Fruit fly (Drosophila melanogaster): ENCODE data around the gene CG44040.

The CG44040 gene

dm6 chr3R:15291551-15292223 is 28.5 kb upstream of the CG44040 start (continued):
- TF ChIP-seq CG16779 (tag; optimal IDR thresholded peaks at IDR 0.05) (no peak), svp (GFP tag) (peak; percentile 69), CG3032 (tag; optimal IDR thresholded peaks at IDR 0.05) (peak; percentile 53), Hr38 (GFP tag; optimal IDR thresholded peaks at IDR 0.05) (no peak), Sox14 (GFP tag; optimal IDR thresholded peaks at IDR 0.05) (peak; percentile 9), achi (GFP tag; optimal IDR thresholded peaks at IDR 0.05) (no peak), esn (GFP tag; optimal IDR thresholded peaks at IDR 0.05) (no peak), fd85E (GFP tag; optimal IDR thresholded peaks at IDR 0.05) (no peak), eg (GFP tag; IDR thresholded peaks at IDR 0.05) (no peak), Eip78C (GFP tag) (peak; percentile 55), acj6 (GFP tag; optimal IDR thresholded peaks at IDR 0.05) (no peak), Eip75B (GFP tag; optimal IDR thresholded peaks at IDR 0.05) (no peak), CG6792 (GFP tag; optimal IDR thresholded peaks at IDR 0.05) (no peak), dac (GFP tag; optimal IDR thresholded peaks at IDR 0.05) (no peak), CG8119 (GFP tag; IDR thresholded peaks at IDR 0.05) (no peak), CG9139 (GFP tag; optimal IDR thresholded peaks at IDR 0.05) (peak; percentile 33), net (GFP tag; optimal IDR thresholded peaks at IDR 0.05) (peak; percentile 3), Smox (GFP tag; optimal IDR thresholded peaks at IDR 0.05) (no peak), cyc (GFP tag; optimal IDR thresholded peaks at IDR 0.05) (no peak)

- no peak for TF ChIP-seq Blimp-1 (GFP tag; optimal IDR thresholded peaks at IDR 0.05)
- TF ChIP-seq Eip78C (GFP tag): peak; percentile 4
- peak; percentile 1 for TF ChIP-seq Hr39 (GFP tag; optimal IDR thresholded peaks at IDR 0.05)
- peak; percentile 93 for TF ChIP-seq vri (GFP tag; optimal IDR thresholded peaks at IDR 0.05)
- TF ChIP-seq dac (GFP tag; optimal IDR thresholded peaks at IDR 0.05): no peak
Measured at dm6 chr3R:15292241-15293004, 27.8 kb upstream of the CG44040 start.

dm6 chr3R:15293005-15293877 is 26.9 kb upstream of the CG44040 start:
- TF ChIP-seq Sox102F (GFP tag; optimal IDR thresholded peaks at IDR 0.05): peak; percentile 52
- TF ChIP-seq CG6792 (GFP tag; optimal IDR thresholded peaks at IDR 0.05): peak; percentile 33
- peak; percentile 60 for TF ChIP-seq lz (GFP tag; optimal IDR thresholded peaks at IDR 0.05)
- TF ChIP-seq fkh (GFP tag; optimal IDR thresholded peaks at IDR 0.05): no peak
- TF ChIP-seq Ets96B (tag; optimal IDR thresholded peaks at IDR 0.05): no peak
- TF ChIP-seq fd59A (GFP tag; optimal IDR thresholded peaks at IDR 0.05): no peak
- TF ChIP-seq CG6808 (GFP tag; optimal IDR thresholded peaks at IDR 0.05): peak; percentile 44
- TF ChIP-seq Met (GFP tag; optimal IDR thresholded peaks at IDR 0.05): peak; percentile 68
- peak; percentile 79 for TF ChIP-seq Eip78C (GFP tag)
- TF ChIP-seq CG6163 (GFP tag; IDR thresholded peaks at IDR 0.05): peak; percentile 22; the same call in 1 of the 3 replicates
- TF ChIP-seq spab (GFP tag; optimal IDR thresholded peaks at IDR 0.05): no peak
- TF ChIP-seq topi (GFP tag; optimal IDR thresholded peaks at IDR 0.05): peak; percentile 38
- TF ChIP-seq acj6 (GFP tag; optimal IDR thresholded peaks at IDR 0.05): no peak
- no peak for TF ChIP-seq svp (GFP tag)
- no peak for TF ChIP-seq Gug (GFP tag; IDR thresholded peaks at IDR 0.05)
- TF ChIP-seq CG31627 (GFP tag; optimal IDR thresholded peaks at IDR 0.05): no peak
- TF ChIP-seq CG9139 (GFP tag; optimal IDR thresholded peaks at IDR 0.05): peak; percentile 1
- no peak for TF ChIP-seq Eip75B (GFP tag; optimal IDR thresholded peaks at IDR 0.05)
- no peak for TF ChIP-seq CG16779 (tag; optimal IDR thresholded peaks at IDR 0.05)
- no peak for TF ChIP-seq CG11762 (GFP tag; optimal IDR thresholded peaks at IDR 0.05; ENCODE audit: insufficient read depth)
- TF ChIP-seq esn (GFP tag; optimal IDR thresholded peaks at IDR 0.05): peak; percentile 66
- peak; percentile 67 for TF ChIP-seq Blimp-1 (GFP tag; optimal IDR thresholded peaks at IDR 0.05)
- TF ChIP-seq Ets21C (GFP tag; optimal IDR thresholded peaks at IDR 0.05): peak; percentile 32
- no peak for TF ChIP-seq CG8119 (GFP tag; IDR thresholded peaks at IDR 0.05)
- peak; percentile 8 for TF ChIP-seq fd85E (GFP tag; optimal IDR thresholded peaks at IDR 0.05)
- TF ChIP-seq CG34406 (GFP tag; optimal IDR thresholded peaks at IDR 0.05): peak; percentile 33
- peak in 1 of 2 experiments; percentile 47 for TF ChIP-seq ss (GFP tag; optimal IDR thresholded peaks at IDR 0.05)
- peak; percentile 6 for TF ChIP-seq CG8632 (GFP tag; optimal IDR thresholded peaks at IDR 0.05)
- peak; percentile 48 for TF ChIP-seq vri (GFP tag; optimal IDR thresholded peaks at IDR 0.05)
- peak; percentile 23 for TF ChIP-seq CG11902 (GFP tag; optimal IDR thresholded peaks at IDR 0.05)
- TF ChIP-seq CG32006 (GFP tag; optimal IDR thresholded peaks at IDR 0.05): no peak
- TF ChIP-seq Eip93F (GFP tag; optimal IDR thresholded peaks at IDR 0.05): peak; percentile 18
- TF ChIP-seq cyc (GFP tag; optimal IDR thresholded peaks at IDR 0.05): peak; percentile 51
